Fruit fly (Drosophila melanogaster) whole organism, embryonic: ENCODE results near the gene Npc2f.
A peak's percentile ranks its signal among the peaks of the same experiment; 100 is the strongest.

Source experiments
- Atf-2 ChIP-seq: fragments of 200-800 bp; sonication (Bioruptor generic); optimal IDR thresholded peaks from 2 replicates; lab custom pipeline; 2016; ENCODE audit warnings: missing biosample characterization, missing genetic modification characterization
- CG10543 ChIP-seq: fragments of 200-800 bp; sonication (Bioruptor generic); optimal IDR thresholded peaks from 3 replicates; lab custom pipeline; 2017; ENCODE audit warnings: missing biosample characterization, mild to moderate bottlenecking, missing genetic modification characterization, moderate library complexity
- CG10979 ChIP-seq: fragments of 200-800 bp; sonication (Bioruptor generic); optimal IDR thresholded peaks from 2 replicates; lab custom pipeline; 2018; ENCODE audit warnings: missing biosample characterization, mild to moderate bottlenecking, missing genetic modification characterization, moderate library complexity
- CG11093 ChIP-seq: fragments of 200-800 bp; sonication (Bioruptor generic); IDR thresholded peaks from 3 replicates; pipeline ENCODE4 v1.3.6; 2022; ENCODE audit warnings: missing biosample characterization, missing genetic modification characterization
- CG11504 ChIP-seq: fragments of 200-800 bp; sonication (Bioruptor generic); optimal IDR thresholded peaks from 3 replicates; lab custom pipeline; 2019; ENCODE audit warnings: missing biosample characterization, mild to moderate bottlenecking, missing genetic modification characterization, moderate library complexity
- CG11560 ChIP-seq: fragments of 200-800 bp; sonication (Bioruptor generic); IDR thresholded peaks from 3 replicates; pipeline ENCODE4 v1.3.6; 2022; ENCODE audit warnings: missing biosample characterization, missing genetic modification characterization
- CG12155 ChIP-seq: fragments of 200-800 bp; sonication (Bioruptor generic); optimal IDR thresholded peaks from 3 replicates; lab custom pipeline; 2016; ENCODE audit warnings: missing biosample characterization, missing genetic modification characterization
- CG13123 ChIP-seq: fragments of 200-800 bp; sonication (Bioruptor generic); optimal IDR thresholded peaks from 2 replicates; lab custom pipeline; 2016; ENCODE audit warnings: missing biosample characterization, missing genetic modification characterization
- CG13287 ChIP-seq: fragments of 200-800 bp; sonication (Bioruptor generic); IDR thresholded peaks from 2 replicates; pipeline ENCODE4 v1.3.6; 2022; ENCODE audit warnings: missing biosample characterization, missing genetic modification characterization; ENCODE audit not compliant: partially characterized antibody
- CG14014 ChIP-seq: fragments of 200-800 bp; sonication (Bioruptor generic); IDR thresholded peaks from 2 replicates; pipeline ENCODE4 v1.3.6; 2022; ENCODE audit warnings: missing biosample characterization, missing genetic modification characterization
- CG1602 ChIP-seq: fragments of 200-800 bp; sonication (Bioruptor generic); optimal IDR thresholded peaks from 3 replicates; lab custom pipeline; 2016; ENCODE audit warnings: missing biosample characterization, missing genetic modification characterization
- CG1647 ChIP-seq: fragments of 200-800 bp; sonication (Bioruptor generic); optimal IDR thresholded peaks from 3 replicates; lab custom pipeline; 2016; ENCODE audit warnings: missing biosample characterization, missing genetic modification characterization
- CG16863 ChIP-seq: fragments of 200-800 bp; sonication (Bioruptor generic); optimal IDR thresholded peaks from 3 replicates; lab custom pipeline; 2016; ENCODE audit warnings: missing biosample characterization, missing genetic modification characterization
- CG18011 ChIP-seq: fragments of 200-800 bp; sonication (Bioruptor generic); optimal IDR thresholded peaks from 2 replicates; lab custom pipeline; 2017; ENCODE audit warnings: missing biosample characterization, missing genetic modification characterization, mild to moderate bottlenecking, moderate library complexity, missing genotype
- CG2129 ChIP-seq: fragments of 200-800 bp; sonication (Bioruptor generic); IDR thresholded peaks from 2 replicates; pipeline ENCODE4 v1.3.6; 2022; ENCODE audit warnings: missing biosample characterization, missing genetic modification characterization; ENCODE audit not compliant: partially characterized antibody
- CG2199 ChIP-seq: fragments of 200-800 bp; sonication (Bioruptor generic); IDR thresholded peaks from 3 replicates; pipeline ENCODE4 v1.3.6; 2022; ENCODE audit warnings: missing biosample characterization, missing genetic modification characterization
- CG2678 ChIP-seq: fragments of 200-800 bp; sonication (Bioruptor generic); optimal IDR thresholded peaks from 3 replicates; lab custom pipeline; 2019; ENCODE audit warnings: missing biosample characterization, mild to moderate bottlenecking, missing genetic modification characterization, moderate library complexity
- CG31365 ChIP-seq: fragments of 200-800 bp; sonication (Bioruptor generic); optimal IDR thresholded peaks from 2 replicates; lab custom pipeline; 2018; ENCODE audit warnings: missing biosample characterization, mild to moderate bottlenecking, missing genetic modification characterization
- CG31388 ChIP-seq: fragments of 200-800 bp; sonication (Bioruptor generic); optimal IDR thresholded peaks from 2 replicates; lab custom pipeline; 2016; ENCODE audit warnings: missing biosample characterization, missing genetic modification characterization
- CG3847 ChIP-seq: fragments of 200-800 bp; sonication (Bioruptor generic); IDR thresholded peaks from 2 replicates; pipeline ENCODE4 v1.3.6; 2022; ENCODE audit warnings: missing biosample characterization, missing genetic modification characterization
- CG4404 ChIP-seq: fragments of 200-800 bp; sonication (Bioruptor generic); IDR thresholded peaks from 2 replicates; pipeline ENCODE4 v1.3.6; 2022; ENCODE audit warnings: missing biosample characterization, missing genetic modification characterization
- CG5180 ChIP-seq: fragments of 200-800 bp; sonication (Bioruptor generic); optimal IDR thresholded peaks from 3 replicates; lab custom pipeline; 2017; ENCODE audit warnings: missing biosample characterization, missing genetic modification characterization, mild to moderate bottlenecking, moderate library complexity, missing genetic modification reagents
- CG7271 ChIP-seq: fragments of 200-800 bp; sonication (Bioruptor generic); optimal IDR thresholded peaks from 2 replicates; lab custom pipeline; 2018; ENCODE audit warnings: missing biosample characterization, mild to moderate bottlenecking, missing genetic modification characterization, moderate library complexity
- CG7372 ChIP-seq: fragments of 200-800 bp; sonication (Bioruptor generic); IDR thresholded peaks from 2 replicates; pipeline ENCODE4 v1.3.6; 2022; ENCODE audit warnings: missing biosample characterization, missing genetic modification characterization
- CG8924 ChIP-seq: fragments of 200-800 bp; optimal IDR thresholded peaks from 3 replicates; lab custom pipeline; 2019; ENCODE audit warnings: missing biosample characterization, mild to moderate bottlenecking, missing genetic modification characterization, moderate library complexity
- CG9437 ChIP-seq: fragments of 200-800 bp; sonication (Bioruptor generic); optimal IDR thresholded peaks from 2 replicates; lab custom pipeline; 2018; ENCODE audit warnings: missing biosample characterization, mild to moderate bottlenecking, missing genetic modification characterization
- CTCF ChIP-seq: fragments of 200-800 bp; sonication (Bioruptor generic); optimal IDR thresholded peaks from 2 replicates; lab custom pipeline; 2017; ENCODE audit warnings: missing biosample characterization, mild to moderate bottlenecking, missing genetic modification characterization, moderate library complexity
- Camta ChIP-seq: fragments of 200-800 bp; sonication (Bioruptor generic); optimal IDR thresholded peaks from 2 replicates; lab custom pipeline; 2016; ENCODE audit warnings: missing biosample characterization, missing genetic modification characterization
- Dll ChIP-seq: fragments of 200-800 bp; sonication (Bioruptor generic); IDR thresholded peaks from 4 replicates; pipeline ENCODE4 v1.3.6; 2022; ENCODE audit warnings: missing biosample characterization, missing genetic modification characterization; ENCODE audit not compliant: partially characterized antibody
- Eip74EF ChIP-seq, 2 experiments: fragments of 200-800 bp in 1 of 2; fragments of >200 bp in 1 of 2; sonication (Bioruptor generic) in 1 of 2; optimal IDR thresholded peaks; 2 replicates each; lab custom pipeline; 2017 to 2019; ENCODE audit warnings: missing biosample characterization in 2 of 2, missing genetic modification characterization in 2 of 2, mild to moderate bottlenecking in 1 of 2, moderate library complexity in 1 of 2
- Ets97D ChIP-seq: fragments of 200-800 bp; sonication (Bioruptor generic); optimal IDR thresholded peaks from 3 replicates; lab custom pipeline; 2016; ENCODE audit warnings: missing biosample characterization, missing genetic modification characterization
- Hand ChIP-seq: fragments of 200-800 bp; sonication (Bioruptor generic); optimal IDR thresholded peaks from 2 replicates; lab custom pipeline; 2017; ENCODE audit warnings: mild to moderate bottlenecking, missing biosample characterization, missing genetic modification reagents, missing genetic modification characterization
- Hr78 ChIP-seq, 2 experiments: fragments of 200-800 bp in 1 of 2; fragments of >200 bp in 1 of 2; sonication (Bioruptor generic) in 1 of 2; optimal IDR thresholded peaks; 2 replicates each; lab custom pipeline; 2017 to 2019; ENCODE audit warnings: missing biosample characterization in 2 of 2, missing genetic modification characterization in 2 of 2, mild to moderate bottlenecking in 1 of 2, moderate library complexity in 1 of 2
- ap ChIP-seq: fragments of 200-800 bp; sonication (Bioruptor generic); IDR thresholded peaks from 2 replicates; pipeline ENCODE4 v1.3.6; 2022; ENCODE audit warnings: missing biosample characterization, missing genetic modification characterization
- ash1 ChIP-seq: fragments of 200-800 bp; sonication (Bioruptor generic); optimal IDR thresholded peaks from 2 replicates; lab custom pipeline; 2018; ENCODE audit warnings: missing biosample characterization, mild to moderate bottlenecking, missing genetic modification characterization
- az2 ChIP-seq: fragments of 200-800 bp; sonication (Bioruptor generic); optimal IDR thresholded peaks from 3 replicates; lab custom pipeline; 2016; ENCODE audit warnings: missing biosample characterization, missing genetic modification characterization
- br ChIP-seq: fragments of >200 bp; optimal IDR thresholded peaks from 2 replicates; lab custom pipeline; 2017
- chif ChIP-seq, 2 experiments: fragments of 200-800 bp; sonication (Bioruptor generic); optimal IDR thresholded peaks; 3 replicates each; lab custom pipeline; 2016; ENCODE audit warnings: missing biosample characterization in 2 of 2, missing genetic modification characterization in 2 of 2
- danr ChIP-seq: fragments of 200-800 bp; sonication (Bioruptor generic); IDR thresholded peaks from 2 replicates; pipeline ENCODE4 v1.3.6; 2022; ENCODE audit warnings: missing biosample characterization, missing genetic modification characterization
- dati ChIP-seq: fragments of 200-800 bp; sonication (Bioruptor generic); IDR thresholded peaks from 2 replicates; pipeline ENCODE4 v1.3.6; 2022; ENCODE audit warnings: missing biosample characterization, missing genetic modification characterization
- emc ChIP-seq: fragments of 200-800 bp; sonication (Bioruptor generic); optimal IDR thresholded peaks from 2 replicates; lab custom pipeline; 2016; ENCODE audit warnings: missing biosample characterization, missing genetic modification characterization
- h ChIP-seq: fragments of >200 bp; optimal IDR thresholded peaks from 2 replicates; lab custom pipeline; 2017
- ham ChIP-seq: fragments of 200-800 bp; sonication (Bioruptor generic); IDR thresholded peaks from 2 replicates; pipeline ENCODE4 v1.3.6; 2022; ENCODE audit warnings: missing biosample characterization, missing genetic modification characterization
- lmd ChIP-seq: fragments of 200-800 bp; sonication (Bioruptor generic); IDR thresholded peaks from 2 replicates; pipeline ENCODE4 v1.3.6; 2022; ENCODE audit warnings: missing biosample characterization, missing genetic modification characterization
- lola ChIP-seq, 3 experiments: fragments of >200 bp in 2 of 3; fragments of 200-800 bp in 1 of 3; sonication (Bioruptor generic) in 1 of 3; optimal IDR thresholded peaks; 2 replicates each; lab custom pipeline; 2017 to 2019; ENCODE audit warnings: missing biosample characterization in 3 of 3, missing genetic modification characterization in 3 of 3, mild to moderate bottlenecking in 1 of 3, moderate library complexity in 1 of 3
- lov ChIP-seq, 2 experiments: fragments of 200-800 bp in 1 of 2; fragments of >200 bp in 1 of 2; sonication (Bioruptor generic) in 1 of 2; IDR thresholded peaks in 1 of 2; optimal IDR thresholded peaks in 1 of 2; 2 replicates in 1 of 2; 3 replicates in 1 of 2; pipeline versions ENCODE4 v1.3.6 to Lab custom; 2017 to 2022; ENCODE audit warnings: missing biosample characterization in 1 of 2, missing genetic modification characterization in 1 of 2
- maf-S ChIP-seq: fragments of 200-800 bp; sonication (Bioruptor generic); optimal IDR thresholded peaks from 2 replicates; lab custom pipeline; 2016; ENCODE audit warnings: missing biosample characterization, missing genetic modification characterization
- sug ChIP-seq: fragments of 200-800 bp; optimal IDR thresholded peaks from 2 replicates; lab custom pipeline; 2019; ENCODE audit warnings: missing biosample characterization, mild to moderate bottlenecking, missing genetic modification characterization, moderate library complexity
- toy ChIP-seq: fragments of 200-800 bp; sonication (Bioruptor generic); IDR thresholded peaks from 2 replicates; pipeline ENCODE4 v1.3.6; 2022; ENCODE audit warnings: missing biosample characterization, missing genetic modification characterization
- unpg ChIP-seq: fragments of 200-800 bp; sonication (Bioruptor generic); optimal IDR thresholded peaks from 3 replicates; lab custom pipeline; 2018; ENCODE audit warnings: missing biosample characterization, mild to moderate bottlenecking, missing genetic modification characterization, moderate library complexity
- usp ChIP-seq: fragments of >200 bp; optimal IDR thresholded peaks from 2 replicates; lab custom pipeline; 2017; ENCODE audit warnings: missing biosample characterization, missing genetic modification characterization
- yki ChIP-seq: fragments of >200 bp; optimal IDR thresholded peaks from 3 replicates; lab custom pipeline; 2018

The Npc2f gene

dm6 chr3R:24169362-24169761 is 31.7 kb downstream of the Npc2f start, which contains the start of gene CG5510 (continued):
- TF ChIP-seq Eip74EF (GFP tag; optimal IDR thresholded peaks at IDR 0.05; lab: Kevin White, UChicago) (no peak), CG11504 (tag; lab: Kevin White, UChicago) (no peak), dati (no peak), lola (GFP tag; optimal IDR thresholded peaks at IDR 0.05; lab: Kevin White, UChicago) (peak in 1 of 3 experiments; percentile 8), CG3847 (peak; percentile 54), CG7271 (tag; lab: Kevin White, UChicago) (no peak), CG7372 (GFP tag; lab: Robert Waterston, UW) (no peak), Hand (GFP tag; lab: Kevin White, UChicago) (no peak), CG31388 (GFP tag; lab: Kevin White, UChicago) (no peak), usp (GFP tag; lab: Kevin White, UChicago) (no peak), ap (GFP tag; lab: Robert Waterston, UW) (peak; percentile 28; the same call in 1 of the 2 replicates), unpg (no peak), CG2678 (no peak), br (lab: Kevin White, UChicago) (no peak), CTCF (GFP tag; lab: Kevin White, UChicago) (no peak), CG4404 (GFP tag; lab: Robert Waterston, UW) (no peak; the same call in 1 of the 2 replicates), toy (GFP tag; lab: Robert Waterston, UW) (no peak), CG11560 (no peak), CG13287 (GFP tag; lab: Robert Waterston, UW) (peak; percentile 99), chif (GFP tag; optimal IDR thresholded peaks at IDR 0.05; lab: Kevin White, UChicago) (peak; percentile 13 to 48), CG14014 (peak; percentile 33; the same call in 1 of the 2 replicates), CG1602 (GFP tag; lab: Kevin White, UChicago) (peak; percentile 20), h (lab: Kevin White, UChicago) (no peak), CG11093 (GFP tag; lab: Robert Waterston, UW) (no peak), CG5180 (GFP tag; lab: Kevin White, UChicago) (no peak), CG31365 (no peak), CG2199 (no peak), Hr78 (GFP tag; optimal IDR thresholded peaks at IDR 0.05; lab: Kevin White, UChicago) (no peak), CG1647 (GFP tag; lab: Kevin White, UChicago) (no peak), CG10543 (GFP tag; lab: Kevin White, UChicago) (peak; percentile 34), lov (optimal IDR thresholded peaks at IDR 0.05; lab: Kevin White, UChicago) (no peak), lov (GFP tag; IDR thresholded peaks at IDR 0.05; lab: Robert Waterston, UW) (0 out of 3 replicates have a peak, but pooled peaks have one; percentile 20), ham (GFP tag; lab: Robert Waterston, UW) (no peak), CG8924 (tag; lab: Kevin White, UChicago) (peak; percentile 2), danr (no peak), emc (no peak), Atf-2 (GFP tag; lab: Kevin White, UChicago) (no peak), CG2129 (peak; percentile 86), Dll (peak; percentile 97), CG18011 (GFP tag; lab: Kevin White, UChicago) (no peak), maf-S (GFP tag; lab: Kevin White, UChicago) (peak; percentile 16), CG12155 (GFP tag; lab: Kevin White, UChicago) (peak; percentile 28), ash1 (GFP tag; lab: Kevin White, UChicago) (no peak), yki (lab: Kevin White, UChicago) (no peak), CG9437 (no peak), Camta (GFP tag; lab: Kevin White, UChicago) (peak; percentile 58), sug (tag; lab: Kevin White, UChicago) (peak; percentile 73), CG13123 (no peak), CG10979 (tag; lab: Kevin White, UChicago) (peak; percentile 7), Ets97D (GFP tag; lab: Kevin White, UChicago) (peak; percentile 84), lmd (GFP tag; lab: Robert Waterston, UW) (peak; percentile 38; the same call in 1 of the 2 replicates), az2 (GFP tag; lab: Kevin White, UChicago) (peak; percentile 16), CG16863 (GFP tag; lab: Kevin White, UChicago) (no peak)
